Worm (Caenorhabditis elegans): Measurements from ENCODE around the gene scl-10.

Gene scl-10

DNA sequence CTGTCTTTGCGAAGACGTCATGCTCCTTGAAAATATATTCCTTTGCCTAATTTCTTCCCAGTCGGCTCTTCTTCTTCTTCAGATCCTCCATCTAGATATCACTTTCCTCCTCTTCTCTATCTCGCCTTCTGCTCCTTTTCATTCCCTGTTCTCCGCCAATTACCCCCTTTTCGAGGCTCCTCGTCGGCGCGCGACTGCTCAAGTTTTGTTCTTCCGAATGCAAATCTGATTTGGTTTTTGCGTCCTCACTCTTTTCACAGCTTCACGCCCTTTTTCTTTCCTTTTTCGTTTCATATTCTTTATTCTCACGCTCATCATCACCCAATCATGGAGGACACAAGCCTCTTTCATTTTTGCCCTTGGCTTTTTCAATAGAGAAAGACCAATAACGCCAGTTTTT, 31.4 kb upstream of the scl-10 start:
- peak; percentile 63 for TF ChIP-seq zag-1 (tag; optimal IDR thresholded peaks at IDR 0.05)
- no peak for TF ChIP-seq lin-13 (GFP tag; optimal IDR thresholded peaks at IDR 0.05)
- no peak for TF ChIP-seq mbf-1 (tag; optimal IDR thresholded peaks at IDR 0.05)
- no peak for TF ChIP-seq sma-3 (GFP tag; optimal IDR thresholded peaks at IDR 0.05)
- TF ChIP-seq nhr-25 (tag; optimal IDR thresholded peaks at IDR 0.05): no peak
- peak; percentile 34 for TF ChIP-seq sem-4 (tag; optimal IDR thresholded peaks at IDR 0.05)

DNA sequence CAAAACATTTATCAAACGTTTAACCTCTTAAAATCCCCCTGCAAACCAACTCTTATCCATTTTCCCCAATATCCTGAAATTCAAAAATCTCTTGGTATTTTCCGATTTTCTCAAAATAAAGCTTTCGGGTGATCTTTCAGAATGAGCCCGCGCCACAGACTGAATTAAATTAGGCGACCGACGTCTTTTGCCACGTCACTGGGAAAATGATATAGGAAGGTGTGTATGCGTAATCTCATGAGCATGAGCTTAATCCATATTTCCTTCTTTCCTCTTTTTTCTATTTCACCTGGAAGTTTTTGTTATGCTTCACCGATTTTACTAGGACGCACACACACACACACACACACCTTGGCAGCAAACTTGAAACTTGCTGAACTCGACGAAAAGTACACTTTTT, 27.3 kb upstream of the scl-10 start:
- TF ChIP-seq crh-2 (tag; optimal IDR thresholded peaks at IDR 0.05) (peak; percentile 26), fos-1 (tag; optimal IDR thresholded peaks at IDR 0.05) (no peak), sma-9 (GFP tag; optimal IDR thresholded peaks at IDR 0.05) (peak; percentile 24), sma-9 (tag; optimal IDR thresholded peaks at IDR 0.05) (no peak), nhr-237 (tag; optimal IDR thresholded peaks at IDR 0.05) (no peak)

DNA sequence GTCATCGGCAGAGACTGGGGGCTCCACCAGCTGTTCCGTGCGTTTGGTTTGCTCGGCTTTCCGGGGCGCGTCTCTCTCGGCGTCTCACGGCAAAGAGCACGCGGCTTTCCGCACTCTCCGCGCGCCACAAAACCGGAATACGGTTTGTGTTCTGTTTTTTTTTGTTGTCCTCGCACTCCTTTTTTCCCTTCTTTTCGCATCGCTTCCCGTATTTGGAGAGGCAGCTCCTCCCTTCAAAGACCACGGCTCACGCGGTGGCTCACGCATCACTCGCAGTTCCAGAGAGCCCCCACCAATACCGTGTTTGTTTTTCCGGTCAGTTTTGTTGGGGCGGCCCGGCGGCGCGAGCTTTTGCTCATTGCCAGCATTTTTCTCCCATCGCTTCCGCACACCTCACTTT, 25.4 kb upstream of the scl-10 start:
- no peak for TF ChIP-seq nhr-237 (tag; optimal IDR thresholded peaks at IDR 0.05)
- TF ChIP-seq unc-55 (GFP tag; optimal IDR thresholded peaks at IDR 0.05): no peak
- TF ChIP-seq nhr-25 (tag; optimal IDR thresholded peaks at IDR 0.05): no peak
- no peak for TF ChIP-seq F13H6.1 (tag; optimal IDR thresholded peaks at IDR 0.05)
- no peak for TF ChIP-seq nhr-12 (tag; optimal IDR thresholded peaks at IDR 0.05)
- TF ChIP-seq mab-5 (tag; optimal IDR thresholded peaks at IDR 0.05): no peak
- no peak for TF ChIP-seq nhr-11 (tag; optimal IDR thresholded peaks at IDR 0.05)

DNA sequence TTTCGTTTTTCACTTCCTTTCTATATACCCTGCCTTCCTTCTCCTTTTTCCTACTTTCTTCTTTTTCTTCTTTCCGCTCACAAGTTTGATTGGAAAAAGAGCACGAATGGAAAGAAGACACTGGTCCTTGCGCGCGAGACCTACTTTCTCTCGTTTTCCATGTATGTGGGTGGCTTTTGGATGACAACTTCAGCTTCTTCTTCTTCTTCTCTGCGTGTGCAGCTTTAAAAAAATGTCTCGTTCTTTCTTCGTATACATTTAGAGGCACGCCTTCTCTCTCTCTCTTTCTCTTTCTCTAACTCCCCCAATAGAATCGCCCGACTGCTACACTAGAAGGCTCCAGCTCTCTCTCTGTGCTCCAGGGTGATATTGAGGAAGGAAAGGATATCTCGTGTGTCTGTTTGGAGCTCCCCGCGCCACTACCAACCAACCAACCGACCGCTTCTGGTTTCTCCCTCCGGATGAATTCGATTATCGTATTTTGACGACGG, 22.4 kb upstream of the scl-10 start:
- TF ChIP-seq nhr-77 (tag; optimal IDR thresholded peaks at IDR 0.05): no peak
- TF ChIP-seq nhr-10 (tag; optimal IDR thresholded peaks at IDR 0.05): no peak
- peak; percentile 44 for TF ChIP-seq Y55F3AM.14 (GFP tag; optimal IDR thresholded peaks at IDR 0.05)
- TF ChIP-seq elt-1 (tag; optimal IDR thresholded peaks at IDR 0.05): no peak
- no peak for TF ChIP-seq ceh-82 (tag; optimal IDR thresholded peaks at IDR 0.05)
- no peak for TF ChIP-seq unc-39 (tag; optimal IDR thresholded peaks at IDR 0.05)
- TF ChIP-seq mdl-1 (tag; optimal IDR thresholded peaks at IDR 0.05): peak; percentile 7 to 46
- TF ChIP-seq aly-2 (tag; optimal IDR thresholded peaks at IDR 0.05): no peak
- no peak for TF ChIP-seq mab-5 (tag; optimal IDR thresholded peaks at IDR 0.05)
- peak; percentile 1 to 23 for TF ChIP-seq lsy-2 (tag; optimal IDR thresholded peaks at IDR 0.05)
- no peak for TF ChIP-seq snpc-4 (tag; optimal IDR thresholded peaks at IDR 0.05)
- no peak for TF ChIP-seq R02D3.7 (tag; optimal IDR thresholded peaks at IDR 0.05)
- TF ChIP-seq gmeb-1 (tag; optimal IDR thresholded peaks at IDR 0.05): no peak
- TF ChIP-seq peb-1 (tag; optimal IDR thresholded peaks at IDR 0.05): no peak
- TF ChIP-seq nhr-12 (tag; optimal IDR thresholded peaks at IDR 0.05): no peak
- no peak for TF ChIP-seq ceh-16 (tag; optimal IDR thresholded peaks at IDR 0.05)
- peak; percentile 17 for TF ChIP-seq zag-1 (tag; optimal IDR thresholded peaks at IDR 0.05)
- TF ChIP-seq ztf-1 (GFP tag; conservative IDR thresholded peaks at IDR 0.05): no peak
- peak; percentile 58 for TF ChIP-seq crh-2 (tag; optimal IDR thresholded peaks at IDR 0.05)
- no peak for TF ChIP-seq ZK546.5 (tag; optimal IDR thresholded peaks at IDR 0.05)
- TF ChIP-seq fos-1 (tag; optimal IDR thresholded peaks at IDR 0.05): no peak
- no peak for TF ChIP-seq sma-3 (GFP tag; optimal IDR thresholded peaks at IDR 0.05)
- no peak for TF ChIP-seq blmp-1 (tag; optimal IDR thresholded peaks at IDR 0.05; ENCODE audit: insufficient read depth)
- TF ChIP-seq egl-27 (tag; optimal IDR thresholded peaks at IDR 0.05): peak; percentile 4
- TF ChIP-seq unc-55 (GFP tag; optimal IDR thresholded peaks at IDR 0.05): peak; percentile 75
- TF ChIP-seq nhr-11 (tag; optimal IDR thresholded peaks at IDR 0.05): no peak
- no peak for TF ChIP-seq dmd-4 (tag; optimal IDR thresholded peaks at IDR 0.05)
- peak; percentile 49 for TF ChIP-seq F13H6.1 (tag; optimal IDR thresholded peaks at IDR 0.05)
- TF ChIP-seq C34F6.9 (tag; optimal IDR thresholded peaks at IDR 0.05): peak; percentile 58
- TF ChIP-seq ztf-4 (tag; optimal IDR thresholded peaks at IDR 0.05): no peak
- TF ChIP-seq lin-39 (tag; optimal IDR thresholded peaks at IDR 0.05): no peak
- TF ChIP-seq ama-1 (optimal IDR thresholded peaks at IDR 0.05): no peak
- no peak for TF ChIP-seq nhr-25 (tag; optimal IDR thresholded peaks at IDR 0.05)
- no peak for TF ChIP-seq nhr-237 (tag; optimal IDR thresholded peaks at IDR 0.05)
- TF ChIP-seq mbf-1 (tag; optimal IDR thresholded peaks at IDR 0.05): no peak
- TF ChIP-seq lin-13 (GFP tag; optimal IDR thresholded peaks at IDR 0.05): peak; percentile 12
- peak; percentile 81 for TF ChIP-seq nhr-129 (tag; optimal IDR thresholded peaks at IDR 0.05)
- TF ChIP-seq nhr-21 (tag; optimal IDR thresholded peaks at IDR 0.05): no peak
- TF ChIP-seq lin-11 (tag; optimal IDR thresholded peaks at IDR 0.05): peak; percentile 2
- no peak for TF ChIP-seq elt-3 (tag; optimal IDR thresholded peaks at IDR 0.05)
- no peak for TF ChIP-seq ztf-11 (tag; optimal IDR thresholded peaks at IDR 0.05)
- no peak for TF ChIP-seq alr-1 (tag; optimal IDR thresholded peaks at IDR 0.05)
- no peak for TF ChIP-seq nhr-23 (tag; optimal IDR thresholded peaks at IDR 0.05)
- no peak for TF ChIP-seq unc-62 (GFP tag; optimal IDR thresholded peaks at IDR 0.05)
- TF ChIP-seq skn-1 (tag; optimal IDR thresholded peaks at IDR 0.05): no peak
- TF ChIP-seq sem-4 (tag; optimal IDR thresholded peaks at IDR 0.05): no peak

Data from whole organism, L2 larva.